Fruit fly (Drosophila melanogaster): ENCODE measurements around the gene CG9004.

CG9004 gene

DNA sequence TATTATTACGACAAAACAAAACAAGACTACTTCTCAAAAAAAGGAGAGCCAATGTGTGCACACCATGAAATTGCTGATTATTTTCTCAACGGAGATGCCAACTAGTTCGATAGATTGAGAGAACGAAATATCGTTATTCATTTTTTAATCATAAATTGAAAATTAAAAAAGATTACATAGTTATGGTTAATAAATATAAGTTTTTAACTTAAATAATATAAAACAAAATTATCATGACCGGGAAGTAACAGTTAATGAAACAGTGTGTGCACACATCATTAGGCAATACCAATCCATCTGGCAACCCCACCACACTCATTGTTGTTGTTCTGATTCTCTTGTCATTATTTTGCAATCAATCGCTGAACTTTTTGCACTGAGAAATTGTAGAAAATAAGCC is 1.6 kb upstream of the CG9004 start, which contains the start of the genes CG1317 and CG8993 (continued):
- no peak for TF ChIP-seq zfh1 (GFP tag; IDR thresholded peaks at IDR 0.05)
- peak; percentile 80 for TF ChIP-seq Scr (GFP tag; IDR thresholded peaks at IDR 0.05; ENCODE audit: partially characterized antibody)
- peak; percentile 62 for TF ChIP-seq Sox102F (GFP tag; optimal IDR thresholded peaks at IDR 0.05)
- TF ChIP-seq Atf6 (GFP tag; IDR thresholded peaks at IDR 0.05): 0 out of 2 replicates have a peak, but pooled peaks have one; percentile 37
- TF ChIP-seq bigmax (GFP tag; optimal IDR thresholded peaks at IDR 0.05): no peak
- no peak for TF ChIP-seq lbe (GFP tag; optimal IDR thresholded peaks at IDR 0.05)
- peak; percentile 55 for TF ChIP-seq CG9817 (tag; optimal IDR thresholded peaks at IDR 0.05)
- TF ChIP-seq CG1647 (GFP tag; optimal IDR thresholded peaks at IDR 0.05): no peak
- no peak for TF ChIP-seq CG33213 (GFP tag; optimal IDR thresholded peaks at IDR 0.05)
- no peak for TF ChIP-seq CG17568 (GFP tag; optimal IDR thresholded peaks at IDR 0.05)
- peak; percentile 34 for TF ChIP-seq Hsf (GFP tag; optimal IDR thresholded peaks at IDR 0.05)
- TF ChIP-seq Spps (tag; optimal IDR thresholded peaks at IDR 0.05): peak; percentile 36
- TF ChIP-seq Ets65A (GFP tag): no peak
- peak; percentile 0 for TF ChIP-seq CG7556 (GFP tag; optimal IDR thresholded peaks at IDR 0.05)
- peak; percentile 56 for TF ChIP-seq CG2116 (GFP tag; optimal IDR thresholded peaks at IDR 0.05)
- TF ChIP-seq rib (GFP tag; IDR thresholded peaks at IDR 0.05): 0 out of 2 replicates have a peak, but pooled peaks have one; percentile 36
- no peak for TF ChIP-seq Tbp (GFP tag; optimal IDR thresholded peaks at IDR 0.05)
- peak; percentile 25 for TF ChIP-seq Sry-δ (GFP tag; optimal IDR thresholded peaks at IDR 0.05)
- no peak for TF ChIP-seq CG6813 (GFP tag; optimal IDR thresholded peaks at IDR 0.05)
- TF ChIP-seq kni (GFP tag; optimal IDR thresholded peaks at IDR 0.05): no peak
- peak; percentile 15 for TF ChIP-seq Hmr (GFP tag; optimal IDR thresholded peaks at IDR 0.05)
- TF ChIP-seq exex (tag; optimal IDR thresholded peaks at IDR 0.05): peak; percentile 63
- peak; percentile 77 for TF ChIP-seq unc-4 (GFP tag; IDR thresholded peaks at IDR 0.05; ENCODE audit: partially characterized antibody)
- TF ChIP-seq Ssrp (tag; optimal IDR thresholded peaks at IDR 0.05): peak; percentile 48
- TF ChIP-seq row (GFP tag; IDR thresholded peaks at IDR 0.05): peak; percentile 94
- peak; percentile 76 for TF ChIP-seq abd-A (tag; optimal IDR thresholded peaks at IDR 0.05)
- 0 out of 3 replicates have a peak, but pooled peaks have one; percentile 55 for TF ChIP-seq vnd (GFP tag; IDR thresholded peaks at IDR 0.05; ENCODE audit: partially characterized antibody)
- TF ChIP-seq CG32772 (GFP tag; IDR thresholded peaks at IDR 0.05): peak; percentile 62; the same call in 1 of the 2 replicates
- peak; percentile 57; the same call in 1 of the 2 replicates for TF ChIP-seq inv (GFP tag; IDR thresholded peaks at IDR 0.05; ENCODE audit: partially characterized antibody)
- no peak for TF ChIP-seq CkIIα-i1 (GFP tag; IDR thresholded peaks at IDR 0.05)
- peak; percentile 50 for TF ChIP-seq CG17359 (tag; optimal IDR thresholded peaks at IDR 0.05)
- peak; percentile 41 for TF ChIP-seq Dek (tag; optimal IDR thresholded peaks at IDR 0.05)
- peak; percentile 73 for TF ChIP-seq CoRest (tag; optimal IDR thresholded peaks at IDR 0.05)
- TF ChIP-seq H15 (GFP tag; IDR thresholded peaks at IDR 0.05): no peak
- TF ChIP-seq Ada2b (GFP tag; IDR thresholded peaks at IDR 0.05): peak; percentile 34; the same call in 1 of the 2 replicates
- peak; percentile 74; the same call in 2 of the 3 replicates for TF ChIP-seq CG17361 (GFP tag; IDR thresholded peaks at IDR 0.05)
- no peak for TF ChIP-seq HLHmδ (GFP tag; optimal IDR thresholded peaks at IDR 0.05)
- no peak for TF ChIP-seq zfh2 (GFP tag; optimal IDR thresholded peaks at IDR 0.05)
- TF ChIP-seq CG6765 (GFP tag; optimal IDR thresholded peaks at IDR 0.05): no peak
- peak; percentile 25 for TF ChIP-seq CG1602 (GFP tag; optimal IDR thresholded peaks at IDR 0.05)
- TF ChIP-seq Hr3 (GFP tag; optimal IDR thresholded peaks at IDR 0.05): peak; percentile 59
- peak; percentile 69 for TF ChIP-seq CG12659 (GFP tag; optimal IDR thresholded peaks at IDR 0.05)
- no peak for TF ChIP-seq prd (optimal IDR thresholded peaks at IDR 0.05)
- TF ChIP-seq prd (GFP tag; IDR thresholded peaks at IDR 0.05): peak; percentile 83
- TF ChIP-seq CG16779 (GFP tag; IDR thresholded peaks at IDR 0.05): no peak
- TF ChIP-seq stc (GFP tag; IDR thresholded peaks at IDR 0.05): no peak
- TF ChIP-seq CG7987 (GFP tag; optimal IDR thresholded peaks at IDR 0.05): no peak
- no peak for TF ChIP-seq bcd (GFP tag; optimal IDR thresholded peaks at IDR 0.05)
- peak; percentile 35; the same call in 1 of the 2 replicates for TF ChIP-seq CG32532 (GFP tag; IDR thresholded peaks at IDR 0.05)
- peak; percentile 68 for TF ChIP-seq CG31441 (GFP tag; IDR thresholded peaks at IDR 0.05)
- no peak for TF ChIP-seq Myb (GFP tag; optimal IDR thresholded peaks at IDR 0.05)
